Fruit fly (Drosophila melanogaster): ENCODE measurements around the gene nmd.

dm6 chr2L:10331066-10331847 lies 27.5 kb upstream of the nmd start, which contains the start of the genes Schip1 and Cox10:
- TF ChIP-seq psq (optimal IDR thresholded peaks at IDR 0.05) (no peak), CG8478 (optimal IDR thresholded peaks at IDR 0.05) (no peak), pan (optimal IDR thresholded peaks at IDR 0.05) (no peak)
